Worm (Caenorhabditis elegans) whole organism, L3 larva: ENCODE data around the gene F52D2.6.
A peak's percentile ranks its signal among the peaks of the same experiment; 100 is the strongest.

ENCODE experiments used
- ZK546.5 ChIP-seq: sonication (generic microtip); optimal IDR thresholded peaks from 2 replicates; lab custom pipeline; 2017; ENCODE audit warnings: missing biosample characterization, missing genetic modification characterization
- aly-2 ChIP-seq: fragments of 150-350 bp; optimal IDR thresholded peaks from 2 replicates; lab custom pipeline; 2014; ENCODE audit warnings: missing biosample characterization, missing genetic modification characterization
- ama-1 ChIP-seq: fragments of 150-350 bp; optimal IDR thresholded peaks from 2 replicates; lab custom pipeline; 2018
- ceh-16 ChIP-seq: sonication (generic microtip); optimal IDR thresholded peaks from 2 replicates; lab custom pipeline; 2017; ENCODE audit warnings: missing biosample characterization, missing genetic modification characterization
- ceh-28 ChIP-seq: fragments of 150-350 bp; optimal IDR thresholded peaks from 2 replicates; lab custom pipeline; 2014; ENCODE audit warnings: missing biosample characterization, missing genetic modification reagents, missing genetic modification characterization
- ceh-82 ChIP-seq: fragments of 150-350 bp; optimal IDR thresholded peaks from 2 replicates; lab custom pipeline; 2014; ENCODE audit warnings: missing biosample characterization, missing genetic modification characterization
- daf-12 ChIP-seq: fragments of 150-350 bp; optimal IDR thresholded peaks from 2 replicates; lab custom pipeline; 2014; ENCODE audit warnings: missing biosample characterization, missing genetic modification reagents, missing genetic modification characterization
- egl-27 ChIP-seq: sonication (generic microtip); optimal IDR thresholded peaks from 4 replicates; lab custom pipeline; 2017; ENCODE audit warnings: missing biosample characterization, missing genetic modification reagents, missing genetic modification characterization
- egl-5 ChIP-seq: fragments of 150-350 bp; optimal IDR thresholded peaks from 2 replicates; lab custom pipeline; 2017; ENCODE audit warnings: missing biosample characterization, missing genetic modification reagents, missing genetic modification characterization, inconsistent platforms
- elt-2 ChIP-seq: sonication (generic microtip); optimal IDR thresholded peaks from 2 replicates; lab custom pipeline; 2016; ENCODE audit warnings: missing genetic modification reagents, mild to moderate bottlenecking, missing genetic modification characterization, missing compliant biosample characterization
- eor-1 ChIP-seq, 2 experiments: fragments of 150-350 bp; optimal IDR thresholded peaks; 2 replicates each; lab custom pipeline; 2014 to 2018; ENCODE audit warnings: missing biosample characterization in 2 of 2, missing genetic modification characterization in 2 of 2
- fkh-10 ChIP-seq: sonication (generic microtip); optimal IDR thresholded peaks from 2 replicates; lab custom pipeline; 2017; ENCODE audit warnings: missing biosample characterization, missing genetic modification reagents, missing genetic modification characterization
- fkh-2 ChIP-seq: fragments of 150-350 bp; optimal IDR thresholded peaks from 2 replicates; lab custom pipeline; 2014; ENCODE audit warnings: missing biosample characterization, missing genetic modification reagents, missing genetic modification characterization
- hmg-11 ChIP-seq: sonication (generic microtip); optimal IDR thresholded peaks from 2 replicates; lab custom pipeline; 2016; ENCODE audit warnings: missing genetic modification characterization, missing compliant biosample characterization
- jun-1 ChIP-seq: fragments of 150-350 bp; optimal IDR thresholded peaks from 2 replicates; lab custom pipeline; 2014; ENCODE audit warnings: missing biosample characterization, missing genetic modification reagents, missing genetic modification characterization
- lin-15B ChIP-seq: fragments of 150-350 bp; optimal IDR thresholded peaks from 2 replicates; lab custom pipeline; 2014; ENCODE audit warnings: missing biosample characterization, missing genetic modification characterization
- lin-39 ChIP-seq: fragments of 150-350 bp; optimal IDR thresholded peaks from 2 replicates; lab custom pipeline; 2018; ENCODE audit warnings: missing biosample characterization, missing genetic modification reagents, missing genetic modification characterization
- lsy-12 ChIP-seq: sonication (generic microtip); optimal IDR thresholded peaks from 2 replicates; lab custom pipeline; 2016; ENCODE audit warnings: mild to moderate bottlenecking, missing genetic modification characterization, missing compliant biosample characterization
- mdl-1 ChIP-seq: fragments of 150-350 bp; optimal IDR thresholded peaks from 2 replicates; lab custom pipeline; 2014; ENCODE audit warnings: missing biosample characterization, missing genetic modification characterization
- mml-1 ChIP-seq: fragments of 150-350 bp; sonication (generic microtip); optimal IDR thresholded peaks from 3 replicates; lab custom pipeline; 2014; ENCODE audit warnings: missing biosample characterization, missing genetic modification characterization
- nfya-1 ChIP-seq: sonication (generic microtip); optimal IDR thresholded peaks from 2 replicates; lab custom pipeline; 2017; ENCODE audit warnings: missing genetic modification characterization, mild to moderate bottlenecking, missing compliant biosample characterization, antibody characterized with exemption, moderate library complexity; ENCODE audit not compliant: insufficient read depth
- nhr-23 ChIP-seq: fragments of 150-350 bp; optimal IDR thresholded peaks from 2 replicates; lab custom pipeline; 2014; ENCODE audit warnings: missing biosample characterization, missing genetic modification reagents, missing genetic modification characterization
- nhr-237 ChIP-seq: fragments of 150-350 bp; optimal IDR thresholded peaks from 2 replicates; lab custom pipeline; 2014; ENCODE audit warnings: missing biosample characterization, missing genetic modification characterization
- nhr-28 ChIP-seq: fragments of 150-350 bp; optimal IDR thresholded peaks from 2 replicates; lab custom pipeline; 2014; ENCODE audit warnings: missing biosample characterization, missing genetic modification characterization
- nhr-43 ChIP-seq: sonication (generic microtip); optimal IDR thresholded peaks from 2 replicates; lab custom pipeline; 2016; ENCODE audit warnings: mild to moderate bottlenecking, missing genetic modification characterization, missing compliant biosample characterization; ENCODE audit not compliant: poor library complexity, severe bottlenecking
- nhr-67 ChIP-seq: fragments of 150-350 bp; optimal IDR thresholded peaks from 2 replicates; lab custom pipeline; 2014; ENCODE audit warnings: missing biosample characterization, missing genetic modification characterization
- nhr-76 ChIP-seq: fragments of 150-350 bp; sonication (generic microtip); optimal IDR thresholded peaks from 5 replicates; lab custom pipeline; 2014; ENCODE audit warnings: missing biosample characterization, missing genetic modification characterization
- nhr-77 ChIP-seq: fragments of 150-350 bp; optimal IDR thresholded peaks from 2 replicates; lab custom pipeline; 2014; ENCODE audit warnings: missing biosample characterization, missing genetic modification characterization
- pha-4 ChIP-seq: fragments of 150-350 bp; optimal IDR thresholded peaks from 2 replicates; lab custom pipeline; 2014; ENCODE audit warnings: missing biosample characterization, missing genetic modification reagents, missing genetic modification characterization
- pqm-1 ChIP-seq: fragments of 150-350 bp; optimal IDR thresholded peaks from 2 replicates; lab custom pipeline; 2017; ENCODE audit warnings: missing biosample characterization, missing genetic modification characterization, inconsistent platforms
- sea-2 ChIP-seq: fragments of 150-350 bp; sonication (generic microtip); optimal IDR thresholded peaks from 4 replicates; lab custom pipeline; 2014; ENCODE audit warnings: missing biosample characterization, missing genetic modification reagents, missing genetic modification characterization
- skn-1 ChIP-seq: fragments of 150-350 bp; optimal IDR thresholded peaks from 2 replicates; lab custom pipeline; 2014; ENCODE audit warnings: missing biosample characterization, missing genetic modification characterization
- snpc-4 ChIP-seq: fragments of 150-350 bp; optimal IDR thresholded peaks from 2 replicates; lab custom pipeline; 2014; ENCODE audit warnings: missing biosample characterization, missing genetic modification characterization
- tbx-2 ChIP-seq: sonication (generic microtip); optimal IDR thresholded peaks from 2 replicates; lab custom pipeline; 2016; ENCODE audit warnings: mild to moderate bottlenecking, missing genetic modification characterization, missing compliant biosample characterization
- unc-39 ChIP-seq: sonication (generic microtip); optimal IDR thresholded peaks from 4 replicates; lab custom pipeline; 2017; ENCODE audit warnings: missing biosample characterization, missing genetic modification characterization
- unc-62 ChIP-seq: fragments of 150-350 bp; sonication (generic microtip); optimal IDR thresholded peaks from 4 replicates; lab custom pipeline; 2014; ENCODE audit warnings: missing biosample characterization, missing genetic modification reagents, missing genetic modification characterization
- zag-1 ChIP-seq: fragments of 150-350 bp; optimal IDR thresholded peaks from 2 replicates; lab custom pipeline; 2014; ENCODE audit warnings: missing biosample characterization, missing genetic modification characterization
- ztf-11 ChIP-seq: fragments of 150-350 bp; optimal IDR thresholded peaks from 2 replicates; lab custom pipeline; 2014; ENCODE audit warnings: missing biosample characterization, missing genetic modification characterization
- ztf-4 ChIP-seq: fragments of 150-350 bp; optimal IDR thresholded peaks from 2 replicates; lab custom pipeline; 2014; ENCODE audit warnings: missing biosample characterization, missing genetic modification characterization

Gene F52D2.6

DNA sequence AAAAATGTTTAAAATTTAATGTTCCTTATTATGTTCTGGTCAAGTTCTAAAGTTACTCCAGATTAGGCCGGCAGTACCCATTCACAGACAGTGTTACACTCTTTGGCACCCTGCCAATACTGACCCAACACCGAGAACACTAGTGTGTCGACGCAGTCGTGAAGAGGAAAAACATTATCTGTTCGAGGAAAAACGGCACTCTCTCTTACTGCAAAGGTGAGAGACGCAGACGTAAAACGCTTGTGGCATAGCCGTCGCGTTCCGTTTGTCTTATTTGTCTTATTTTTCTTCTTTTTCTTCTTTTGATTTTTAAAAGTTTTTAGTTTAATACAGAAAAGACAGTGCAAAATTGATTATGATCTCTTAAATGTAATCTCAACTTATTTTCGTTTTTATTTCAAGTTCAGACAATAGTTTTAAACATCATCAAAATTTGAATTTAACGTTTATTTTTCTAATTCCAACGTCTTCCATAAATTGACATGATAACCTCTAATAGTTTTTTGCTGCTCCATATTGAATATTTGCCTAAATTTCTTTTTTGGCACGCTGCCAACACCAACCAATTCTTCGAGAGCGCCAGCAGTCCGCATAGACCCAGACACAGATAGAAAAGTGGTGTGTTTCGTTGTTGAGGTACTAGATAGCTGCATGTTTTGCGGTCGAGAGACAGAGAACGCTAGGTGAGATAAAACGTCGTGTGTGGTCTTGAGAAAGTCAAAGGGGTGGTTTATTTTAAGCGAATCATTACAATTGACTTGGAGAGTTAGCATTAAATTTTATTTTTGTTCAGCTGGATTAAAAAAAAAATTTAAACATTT is 14.7 kb upstream of the F52D2.6 start:
- TF ChIP-seq egl-5 (tag; lab: Kevin White, UChicago), result no peak
- TF ChIP-seq nhr-77 (tag; lab: Kevin White, UChicago), result no peak
- no peak for TF ChIP-seq aly-2 (tag; lab: Kevin White, UChicago)
- TF ChIP-seq mdl-1 (tag; lab: Kevin White, UChicago), result no peak
- no peak for TF ChIP-seq ztf-11
- no peak for TF ChIP-seq nhr-43 (tag; lab: Kevin White, UChicago)
- no peak for TF ChIP-seq unc-62 (GFP tag; lab: Kevin White, UChicago)
- TF ChIP-seq jun-1, result peak; percentile 9
- TF ChIP-seq nhr-23 (tag; lab: Kevin White, UChicago), result peak; percentile 15
- peak; percentile 12 for TF ChIP-seq pha-4
- no peak for TF ChIP-seq lsy-12 (tag; lab: Kevin White, UChicago)
- TF ChIP-seq ztf-4 (tag; lab: Kevin White, UChicago), result no peak
- peak; percentile 51 for TF ChIP-seq elt-2 (tag; lab: Kevin White, UChicago)
- TF ChIP-seq sea-2 (GFP tag; lab: Kevin White, UChicago), result no peak
- no peak for TF ChIP-seq nhr-67 (tag; lab: Kevin White, UChicago)
- no peak for TF ChIP-seq snpc-4
- no peak for TF ChIP-seq nhr-237 (tag; lab: Kevin White, UChicago)
- peak; percentile 13 for TF ChIP-seq lin-15B (tag; lab: Kevin White, UChicago)
- TF ChIP-seq lin-39, result no peak
- no peak for TF ChIP-seq unc-39 (tag; lab: Kevin White, UChicago)
- peak; percentile 51 for TF ChIP-seq hmg-11 (tag; lab: Kevin White, UChicago)
- no peak for TF ChIP-seq ZK546.5
- TF ChIP-seq nfya-1 (tag; lab: Kevin White, UChicago), result peak; percentile 36
- TF ChIP-seq nhr-76, result no peak

DNA sequence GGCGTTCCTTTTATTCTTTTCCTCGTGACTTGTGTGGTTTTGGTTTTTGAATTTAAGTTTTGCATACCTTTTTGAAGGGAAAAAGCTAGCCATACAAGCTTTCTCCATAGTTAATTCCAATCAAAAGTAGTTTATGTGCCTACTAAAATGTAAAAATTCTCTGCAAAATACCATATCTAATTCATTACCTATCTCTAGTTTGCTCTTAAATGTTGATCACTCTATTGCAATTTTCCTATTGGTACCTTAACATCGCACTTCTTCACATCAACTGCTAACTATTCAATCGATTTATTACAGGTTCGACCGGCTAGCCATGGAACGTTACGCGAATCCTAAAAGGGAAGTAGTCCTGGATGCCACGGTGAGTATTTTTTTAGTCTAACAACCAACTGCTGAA is 13.5 kb upstream of the F52D2.6 start, which contains the start of gene F52D2.7:
TSS of gene F52D2.7 (plus strand) at position 301 of the 400 bp plus-strand sequence.
- TF ChIP-seq snpc-4 (no peak), nhr-28 (tag; lab: Kevin White, UChicago) (no peak), jun-1 (no peak), ceh-82 (tag; lab: Kevin White, UChicago) (no peak)

- no peak for TF ChIP-seq unc-62 (GFP tag; lab: Kevin White, UChicago)
Observed at ce11 chrX:1964411-1964810, 11.4 kb upstream of the F52D2.6 start.

- no peak for TF ChIP-seq aly-2 (tag; lab: Kevin White, UChicago)
- peak; percentile 97 for TF ChIP-seq hmg-11 (tag; lab: Kevin White, UChicago)
- no peak for TF ChIP-seq daf-12
- no peak for TF ChIP-seq nhr-76
- TF ChIP-seq nfya-1 (tag; lab: Kevin White, UChicago), result peak; percentile 65
- TF ChIP-seq lin-39, result peak; percentile 21
- peak; percentile 42 for TF ChIP-seq nhr-23 (tag; lab: Kevin White, UChicago)
- no peak for TF ChIP-seq ama-1 (lab: Kevin White, UChicago)
- no peak for TF ChIP-seq eor-1 (tag; optimal IDR thresholded peaks at IDR 0.05; lab: Kevin White, UChicago)
- peak; percentile 21 for TF ChIP-seq nhr-43 (tag; lab: Kevin White, UChicago)
- TF ChIP-seq fkh-2, result no peak
- TF ChIP-seq ztf-4 (tag; lab: Kevin White, UChicago), result no peak
- peak; percentile 22 for TF ChIP-seq elt-2 (tag; lab: Kevin White, UChicago)
- TF ChIP-seq egl-27 (tag; lab: Kevin White, UChicago), result no peak
- TF ChIP-seq jun-1, result no peak
- TF ChIP-seq skn-1 (tag; lab: Kevin White, UChicago), result peak; percentile 41
- peak; percentile 0 for TF ChIP-seq pqm-1
- TF ChIP-seq ceh-16 (tag; lab: Kevin White, UChicago), result no peak
- no peak for TF ChIP-seq unc-39 (tag; lab: Kevin White, UChicago)
- no peak for TF ChIP-seq tbx-2 (tag; lab: Kevin White, UChicago)
- peak; percentile 26 for TF ChIP-seq lin-15B (tag; lab: Kevin White, UChicago)
- TF ChIP-seq zag-1 (tag; lab: Kevin White, UChicago), result no peak
- peak; percentile 45 for TF ChIP-seq ceh-28 (tag; lab: Kevin White, UChicago)
- no peak for TF ChIP-seq nhr-67 (tag; lab: Kevin White, UChicago)
- TF ChIP-seq pha-4, result peak; percentile 67
- no peak for TF ChIP-seq sea-2 (GFP tag; lab: Kevin White, UChicago)
- no peak for TF ChIP-seq mdl-1 (tag; lab: Kevin White, UChicago)
- TF ChIP-seq lsy-12 (tag; lab: Kevin White, UChicago), result no peak
- no peak for TF ChIP-seq unc-62 (GFP tag; lab: Kevin White, UChicago)
- TF ChIP-seq ztf-11, result no peak
- TF ChIP-seq mml-1, result no peak
- TF ChIP-seq fkh-10, result no peak
Observed at ce11 chrX:1964828-1965227, 11.0 kb upstream of the F52D2.6 start.
